Worm (Caenorhabditis elegans): ENCODE results near the gene meg-4.
A peak's percentile ranks its signal among the peaks of the same experiment; 100 is the strongest.

The meg-4 gene

ce11 chrX:1643442-1644096, 39.2 kb upstream of the meg-4 start (continued):
- TF ChIP-seq dpl-1 (GFP tag; optimal IDR thresholded peaks at IDR 0.05) (no peak), ceh-79 (tag; optimal IDR thresholded peaks at IDR 0.05) (no peak), ekl-4 (GFP tag; IDR thresholded peaks at IDR 0.05) (no peak), mes-4 (tag; optimal IDR thresholded peaks at IDR 0.05) (no peak), snpc-3.4 (tag; optimal IDR thresholded peaks at IDR 0.05) (peak; percentile 56), ZK185.1 (tag; optimal IDR thresholded peaks at IDR 0.05; ENCODE audit: poor library complexity, severe bottlenecking) (no peak), cebp-2 (GFP tag; IDR thresholded peaks at IDR 0.05) (no peak), lag-1 (GFP tag; IDR thresholded peaks at IDR 0.05) (no peak), nfya-1 (tag; optimal IDR thresholded peaks at IDR 0.05; ENCODE audit: borderline replicate concordance, insufficient read depth) (no peak), F49E8.2 (tag; optimal IDR thresholded peaks at IDR 0.05; ENCODE audit: insufficient read depth) (no peak), rpc-1 (optimal IDR thresholded peaks at IDR 0.05) (peak; percentile 75), rpc-1 (tag; optimal IDR thresholded peaks at IDR 0.05) (peak; percentile 87), aptf-2 (GFP tag; conservative IDR thresholded peaks at IDR 0.05) (no peak), ztf-26 (tag; optimal IDR thresholded peaks at IDR 0.05) (no peak), lin-35 (GFP tag; optimal IDR thresholded peaks at IDR 0.05) (peak in 1 of 3 experiments; percentile 35), ceh-27 (GFP tag; optimal IDR thresholded peaks at IDR 0.05) (no peak)

ce11 chrX:1651668-1652067, 31.1 kb upstream of the meg-4 start, which contains the start of gene ZK380.4:
Gene ZK380.4 (minus strand): TSS chrX:1651994.
- TF ChIP-seq gei-17 (GFP tag; optimal IDR thresholded peaks at IDR 0.05) (no peak), atf-7 (tag; optimal IDR thresholded peaks at IDR 0.05) (no peak), dox-1 (GFP tag; IDR thresholded peaks at IDR 0.05) (no peak), F10E7.11 (tag; optimal IDR thresholded peaks at IDR 0.05) (no peak), ets-4 (GFP tag; optimal IDR thresholded peaks at IDR 0.05) (no peak), efl-1 (GFP tag; optimal IDR thresholded peaks at IDR 0.05) (no peak), lsl-1 (GFP tag; optimal IDR thresholded peaks at IDR 0.05) (no peak), D2030.7 (GFP tag; IDR thresholded peaks at IDR 0.05) (no peak)

- no peak for TF ChIP-seq B0035.1 (tag; optimal IDR thresholded peaks at IDR 0.05)
- peak; percentile 25 for TF ChIP-seq B0261.1 (tag; optimal IDR thresholded peaks at IDR 0.05)
- TF ChIP-seq rpc-1 (optimal IDR thresholded peaks at IDR 0.05): peak; percentile 35
- peak; percentile 67 for TF ChIP-seq rpc-1 (tag; optimal IDR thresholded peaks at IDR 0.05)
These were observed 28.6 kb upstream of the meg-4 start, which contains the start of gene ZK380.6 for ce11 chrX:1654146-1654545. Gene ZK380.6 (plus strand): TSS chrX:1654446.

ce11 chrX:1655207-1655606, 27.5 kb upstream of the meg-4 start, which contains the start of gene tbx-32:
Gene tbx-32 (plus strand): TSS chrX:1655507.
- no peak for TF ChIP-seq madf-6 (GFP tag; IDR thresholded peaks at IDR 0.05)
- TF ChIP-seq ceh-40 (GFP tag; IDR thresholded peaks at IDR 0.05): no peak
- no peak for TF ChIP-seq lsl-1 (GFP tag; optimal IDR thresholded peaks at IDR 0.05)
- no peak for TF ChIP-seq ceh-27 (GFP tag; optimal IDR thresholded peaks at IDR 0.05)
- TF ChIP-seq nhr-120 (GFP tag; IDR thresholded peaks at IDR 0.05): no peak
- TF ChIP-seq dox-1 (GFP tag; IDR thresholded peaks at IDR 0.05): no peak
- TF ChIP-seq lin-26 (GFP tag; IDR thresholded peaks at IDR 0.05): no peak
- no peak for TF ChIP-seq madf-8 (GFP tag; conservative IDR thresholded peaks at IDR 0.05)
- no peak for TF ChIP-seq B0019.2 (GFP tag; conservative IDR thresholded peaks at IDR 0.05)
- TF ChIP-seq egl-18 (GFP tag; IDR thresholded peaks at IDR 0.05): no peak
- no peak for TF ChIP-seq F57C9.4 (tag; optimal IDR thresholded peaks at IDR 0.05)
- TF ChIP-seq ama-1 (optimal IDR thresholded peaks at IDR 0.05): no peak
- no peak for TF ChIP-seq ama-1 (GFP tag; optimal IDR thresholded peaks at IDR 0.05)
- TF ChIP-seq nhr-27 (tag; optimal IDR thresholded peaks at IDR 0.05): no peak
- no peak for TF ChIP-seq unc-130 (GFP tag; optimal IDR thresholded peaks at IDR 0.05)
- TF ChIP-seq ekl-4 (GFP tag; IDR thresholded peaks at IDR 0.05): no peak
